Fruit fly (Drosophila melanogaster) S2 (cell line): ENCODE data around the gene CG8939.

Source experiments
- CG8478 ChIP-seq: fragments of >200 bp; optimal IDR thresholded peaks from 2 replicates; lab custom pipeline; 2018
- CTCF ChIP-seq, 2 experiments: fragments of >200 bp; optimal IDR thresholded peaks; 2 replicates each; lab custom pipeline; 2018

dm6 chrX:16005066-16005465 is 8.2 kb downstream of the CG8939 start:
- TF ChIP-seq CTCF (optimal IDR thresholded peaks at IDR 0.05; lab: Kevin White, UChicago) (no peak), CG8478 (lab: Kevin White, UChicago) (no peak)
